Fruit fly (Drosophila melanogaster) whole organism: Measurements from ENCODE around the gene IntS9.

Experiments
- CG8478 ChIP-seq: fragments of >200 bp; optimal IDR thresholded peaks from 2 replicates; lab custom pipeline; 2018; ENCODE audit warnings: inconsistent platforms
- Dll ChIP-seq: fragments of >200 bp; optimal IDR thresholded peaks from 2 replicates; lab custom pipeline; 2017
- pan ChIP-seq: fragments of >200 bp; optimal IDR thresholded peaks from 2 replicates; lab custom pipeline; 2017
- psq ChIP-seq: fragments of >200 bp; optimal IDR thresholded peaks from 2 replicates; lab custom pipeline; 2017
- usp ChIP-seq: fragments of >200 bp; optimal IDR thresholded peaks from 2 replicates; lab custom pipeline; 2017; ENCODE audit warnings: missing biosample characterization, missing genetic modification characterization, mixed read lengths

DNA sequence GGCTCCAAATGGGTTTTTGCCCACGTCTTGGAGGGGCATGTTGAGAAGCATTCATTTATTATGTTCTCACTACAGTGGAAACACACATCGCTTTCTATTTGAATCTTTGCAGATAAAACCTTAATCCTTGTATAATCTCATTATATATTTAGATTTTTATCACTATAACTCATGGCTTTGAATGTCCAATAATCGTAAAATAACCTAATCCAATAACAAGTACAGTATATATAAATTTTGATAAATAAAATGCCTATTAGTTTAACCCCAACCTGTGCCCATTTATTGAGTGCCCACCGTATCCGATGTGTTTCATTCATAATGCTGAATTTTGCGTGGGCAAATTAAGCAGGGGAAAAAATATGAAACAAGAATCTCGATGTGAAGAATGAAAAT is 41.1 kb upstream of the IntS9 start:
- TF ChIP-seq Dll (lab: Kevin White, UChicago) (no peak), pan (lab: Kevin White, UChicago) (no peak), usp (GFP tag; lab: Kevin White, UChicago) (no peak), psq (lab: Kevin White, UChicago) (no peak), CG8478 (lab: Kevin White, UChicago) (no peak)
